2 worm cellular contexts compared by ENCODE assay signal in genomic region chrV:6836036-6836435, ce11.
TF ChIP-seq lines count a peak whose summit lies in the region.

No protein-coding gene starts in this region.

TF ChIP-seq in whole organism, L4 larva, 104 proteins besides CTCF, POLR2A, EP300 and RAD21:
- no peak for TF ChIP-seq F10B5.3 (tag; optimal IDR thresholded peaks at IDR 0.05; lab: Kevin White, UChicago)
- TF ChIP-seq set-16 (GFP tag; IDR thresholded peaks at IDR 0.05; lab: Robert Waterston, UW): peak; percentile 95
- no peak for TF ChIP-seq mes-2 (tag; optimal IDR thresholded peaks at IDR 0.05; lab: Kevin White, UChicago; ENCODE audit: poor library complexity, severe bottlenecking)
- no peak for TF ChIP-seq unc-62 (GFP tag; optimal IDR thresholded peaks at IDR 0.05 in 1 of 2; lab: Kevin White, UChicago)
- no peak for TF ChIP-seq unc-62 (tag; optimal IDR thresholded peaks at IDR 0.05; lab: Kevin White, UChicago)
- no peak for TF ChIP-seq ceh-20 (GFP tag; IDR thresholded peaks at IDR 0.05; lab: Robert Waterston, UW)
- no peak for TF ChIP-seq Y5F2A.4 (GFP tag; optimal IDR thresholded peaks at IDR 0.05; lab: Kevin White, UChicago)
- no peak for TF ChIP-seq hif-1 (tag; optimal IDR thresholded peaks at IDR 0.05; lab: Kevin White, UChicago)
- no peak for TF ChIP-seq zag-1 (tag; optimal IDR thresholded peaks at IDR 0.05; lab: Kevin White, UChicago)

TF ChIP-seq in whole organism, young adult, 124 proteins besides CTCF, POLR2A, EP300 and RAD21:
- TF ChIP-seq zfh-2 (GFP tag; conservative IDR thresholded peaks at IDR 0.05; lab: Robert Waterston, UW) (peak; percentile 76), ceh-27 (GFP tag; optimal IDR thresholded peaks at IDR 0.05; lab: Kevin White, UChicago) (no peak), rpc-1 (optimal IDR thresholded peaks at IDR 0.05; lab: Kevin White, UChicago) (no peak), rpc-1 (tag; optimal IDR thresholded peaks at IDR 0.05; lab: Kevin White, UChicago) (no peak), egrh-3 (GFP tag; IDR thresholded peaks at IDR 0.05; lab: Robert Waterston, UW) (peak; percentile 86), hlh-26 (GFP tag; conservative IDR thresholded peaks at IDR 0.05; lab: Robert Waterston, UW) (no peak)
